Fruit fly (Drosophila melanogaster) whole organism, embryonic: ENCODE measurements around the gene nAChRalpha3.
A peak's percentile ranks its signal among the peaks of the same experiment; 100 is the strongest.

Experiments
- Atf-2 ChIP-seq: fragments of 200-800 bp; sonication (Bioruptor generic); optimal IDR thresholded peaks from 2 replicates; lab custom pipeline; 2016; ENCODE audit warnings: missing biosample characterization, missing genetic modification characterization
- CG10366 ChIP-seq: fragments of 200-800 bp; sonication (Bioruptor generic); IDR thresholded peaks from 2 replicates; pipeline ENCODE4 v1.3.6; 2022; ENCODE audit warnings: missing biosample characterization, missing genetic modification characterization
- CG11456 ChIP-seq: fragments of 200-800 bp; sonication (Bioruptor generic); IDR thresholded peaks from 3 replicates; pipeline ENCODE4 v1.3.6; 2022; ENCODE audit warnings: missing biosample characterization, missing genetic modification characterization
- CG11723 ChIP-seq: fragments of 200-800 bp; sonication (Bioruptor generic); optimal IDR thresholded peaks from 2 replicates; lab custom pipeline; 2017; ENCODE audit warnings: missing biosample characterization, mild to moderate bottlenecking, missing genetic modification characterization
- CG12391 ChIP-seq: fragments of 200-800 bp; sonication (Bioruptor generic); optimal IDR thresholded peaks from 3 replicates; lab custom pipeline; 2018; ENCODE audit warnings: missing biosample characterization, mild to moderate bottlenecking, missing genetic modification characterization, moderate library complexity
- CG12659 ChIP-seq: fragments of 200-800 bp; sonication (Bioruptor generic); optimal IDR thresholded peaks from 3 replicates; lab custom pipeline; 2017; ENCODE audit warnings: mild to moderate bottlenecking, missing biosample characterization, missing genetic modification reagents, missing genetic modification characterization
- CG1603 ChIP-seq: fragments of 200-800 bp; sonication (Bioruptor generic); optimal IDR thresholded peaks from 2 replicates; lab custom pipeline; 2019; ENCODE audit warnings: missing biosample characterization, mild to moderate bottlenecking, missing genetic modification characterization, moderate library complexity
- CG17912 ChIP-seq: fragments of 200-800 bp; sonication (Bioruptor generic); optimal IDR thresholded peaks from 2 replicates; lab custom pipeline; 2018; ENCODE audit warnings: missing biosample characterization, mild to moderate bottlenecking, missing genetic modification characterization
- CG18476 ChIP-seq: fragments of 200-800 bp; sonication (Bioruptor generic); optimal IDR thresholded peaks from 2 replicates; lab custom pipeline; 2016; ENCODE audit warnings: missing biosample characterization, mild to moderate bottlenecking, missing genetic modification characterization
- CG3281 ChIP-seq: fragments of 200-800 bp; sonication (Bioruptor generic); optimal IDR thresholded peaks from 3 replicates; lab custom pipeline; 2017; ENCODE audit warnings: missing biosample characterization, mild to moderate bottlenecking, missing genetic modification characterization
- CG34224 ChIP-seq: fragments of 200-800 bp; sonication (Bioruptor generic); IDR thresholded peaks from 3 replicates; pipeline ENCODE4 v1.3.6; 2022; ENCODE audit warnings: missing biosample characterization, missing genetic modification characterization; ENCODE audit not compliant: partially characterized antibody
- CG6683 ChIP-seq: fragments of 200-800 bp; sonication (Bioruptor generic); optimal IDR thresholded peaks from 2 replicates; lab custom pipeline; 2017; ENCODE audit warnings: missing biosample characterization, mild to moderate bottlenecking, missing genetic modification characterization, missing genetic modification reagents
- CG7556 ChIP-seq: fragments of 200-800 bp; sonication (Bioruptor generic); optimal IDR thresholded peaks from 2 replicates; lab custom pipeline; 2017; ENCODE audit warnings: missing biosample characterization, mild to moderate bottlenecking, missing genetic modification characterization
- CG8281 ChIP-seq: fragments of 200-800 bp; sonication (Bioruptor generic); optimal IDR thresholded peaks from 2 replicates; lab custom pipeline; 2018; ENCODE audit warnings: missing biosample characterization, mild to moderate bottlenecking, missing genetic modification characterization, moderate library complexity
- CG8924 ChIP-seq: fragments of 200-800 bp; optimal IDR thresholded peaks from 3 replicates; lab custom pipeline; 2019; ENCODE audit warnings: missing biosample characterization, mild to moderate bottlenecking, missing genetic modification characterization, moderate library complexity
- CG9609 ChIP-seq: fragments of 200-800 bp; sonication (Bioruptor generic); optimal IDR thresholded peaks from 3 replicates; lab custom pipeline; 2016; ENCODE audit warnings: missing biosample characterization, missing genetic modification characterization
- Camta ChIP-seq: fragments of 200-800 bp; sonication (Bioruptor generic); optimal IDR thresholded peaks from 2 replicates; lab custom pipeline; 2016; ENCODE audit warnings: missing biosample characterization, missing genetic modification characterization
- CrebB ChIP-seq: fragments of 200-800 bp; sonication (Bioruptor generic); optimal IDR thresholded peaks from 3 replicates; lab custom pipeline; 2018; ENCODE audit warnings: missing biosample characterization, mild to moderate bottlenecking, missing genetic modification characterization
- Dref ChIP-seq: fragments of 200-800 bp; sonication (Bioruptor generic); IDR thresholded peaks from 2 replicates; pipeline ENCODE4 v1.3.6; 2022; ENCODE audit warnings: missing biosample characterization, missing genetic modification characterization
- HLH3B ChIP-seq: fragments of 200-800 bp; sonication (Bioruptor generic); IDR thresholded peaks from 2 replicates; pipeline ENCODE4 v1.3.6; 2022; ENCODE audit warnings: missing biosample characterization, missing genetic modification characterization
- Hand ChIP-seq: fragments of 200-800 bp; sonication (Bioruptor generic); optimal IDR thresholded peaks from 2 replicates; lab custom pipeline; 2017; ENCODE audit warnings: mild to moderate bottlenecking, missing biosample characterization, missing genetic modification reagents, missing genetic modification characterization
- Hsf ChIP-seq: fragments of 200-800 bp; sonication (Bioruptor generic); optimal IDR thresholded peaks from 3 replicates; lab custom pipeline; 2016; ENCODE audit warnings: missing biosample characterization, missing genetic modification characterization
- Myb ChIP-seq: fragments of 200-800 bp; sonication (Bioruptor generic); optimal IDR thresholded peaks from 2 replicates; lab custom pipeline; 2016; ENCODE audit warnings: missing biosample characterization, missing genetic modification characterization
- Nf-YB ChIP-seq: fragments of 200-800 bp; sonication (Bioruptor generic); optimal IDR thresholded peaks from 3 replicates; lab custom pipeline; 2019; ENCODE audit warnings: missing biosample characterization, mild to moderate bottlenecking, missing genetic modification characterization, moderate library complexity
- Rfx ChIP-seq: fragments of 200-800 bp; sonication (Bioruptor generic); IDR thresholded peaks from 2 replicates; pipeline ENCODE4 v1.3.6; 2022; ENCODE audit warnings: missing biosample characterization, missing genetic modification characterization
- Six4 ChIP-seq: fragments of 200-800 bp; sonication (Bioruptor generic); optimal IDR thresholded peaks from 2 replicates; lab custom pipeline; 2016; ENCODE audit warnings: missing biosample characterization, missing genetic modification characterization
- Usf ChIP-seq: fragments of 200-800 bp; sonication (Bioruptor generic); optimal IDR thresholded peaks from 2 replicates; lab custom pipeline; 2017; ENCODE audit warnings: missing genotype, missing biosample characterization, missing genetic modification characterization
- Vsx1 ChIP-seq: fragments of 200-800 bp; sonication (Bioruptor generic); optimal IDR thresholded peaks from 2 replicates; lab custom pipeline; 2017; ENCODE audit warnings: missing biosample characterization, mild to moderate bottlenecking, missing genetic modification characterization, missing genetic modification reagents
- ab ChIP-seq: fragments of 200-800 bp; sonication (Bioruptor generic); optimal IDR thresholded peaks from 2 replicates; lab custom pipeline; 2016; ENCODE audit warnings: missing biosample characterization, missing genetic modification characterization
- abd-A ChIP-seq: fragments of 200-800 bp; sonication (Bioruptor generic); optimal IDR thresholded peaks from 3 replicates; lab custom pipeline; 2019; ENCODE audit warnings: missing biosample characterization, mild to moderate bottlenecking, missing genetic modification characterization, moderate library complexity
- al ChIP-seq: fragments of 200-800 bp; sonication (Bioruptor generic); IDR thresholded peaks from 2 replicates; pipeline ENCODE4 v1.3.6; 2022; ENCODE audit warnings: missing biosample characterization, missing genetic modification characterization
- ara ChIP-seq: fragments of 200-800 bp; sonication (Bioruptor generic); IDR thresholded peaks from 2 replicates; pipeline ENCODE4 v1.3.6; 2022; ENCODE audit warnings: missing biosample characterization, missing genetic modification characterization
- ci ChIP-seq: fragments of 200-800 bp; sonication (Bioruptor generic); IDR thresholded peaks from 3 replicates; pipeline ENCODE4 v1.3.6; 2022; ENCODE audit warnings: missing biosample characterization, missing genetic modification characterization
- corto ChIP-seq: fragments of 200-800 bp; sonication (Bioruptor generic); optimal IDR thresholded peaks from 2 replicates; lab custom pipeline; 2016; ENCODE audit warnings: missing biosample characterization, mild to moderate bottlenecking, missing genetic modification characterization, moderate library complexity
- crc ChIP-seq: fragments of 200-800 bp; sonication (Bioruptor generic); optimal IDR thresholded peaks from 2 replicates; lab custom pipeline; 2016; ENCODE audit warnings: missing biosample characterization, missing genetic modification characterization
- cwo ChIP-seq: fragments of 200-800 bp; sonication (Bioruptor generic); optimal IDR thresholded peaks from 3 replicates; lab custom pipeline; 2017; ENCODE audit warnings: missing biosample characterization, missing genetic modification characterization, mild to moderate bottlenecking, moderate library complexity, missing genetic modification reagents
- dpn ChIP-seq, 2 experiments: fragments of 200-800 bp; sonication (Bioruptor generic); optimal IDR thresholded peaks; 3 replicates each; lab custom pipeline; 2016; ENCODE audit warnings: missing biosample characterization in 2 of 2, missing genetic modification characterization in 2 of 2
- fd102C ChIP-seq: fragments of 200-800 bp; sonication (Bioruptor generic); optimal IDR thresholded peaks from 2 replicates; lab custom pipeline; 2018; ENCODE audit warnings: missing biosample characterization, mild to moderate bottlenecking, missing genetic modification characterization, moderate library complexity
- fu2 ChIP-seq: fragments of 200-800 bp; sonication (Bioruptor generic); optimal IDR thresholded peaks from 2 replicates; lab custom pipeline; 2016; ENCODE audit warnings: missing biosample characterization, missing genetic modification characterization
- h ChIP-seq: fragments of >200 bp; optimal IDR thresholded peaks from 2 replicates; lab custom pipeline; 2017
- hth ChIP-seq: fragments of >200 bp; optimal IDR thresholded peaks from 2 replicates; lab custom pipeline; 2017; ENCODE audit warnings: inconsistent platforms
- ken ChIP-seq: fragments of 200-800 bp; sonication (Bioruptor generic); IDR thresholded peaks from 3 replicates; pipeline ENCODE4 v1.3.6; 2022; ENCODE audit warnings: missing biosample characterization, missing genetic modification characterization
- knrl ChIP-seq: fragments of 200-800 bp; sonication (Bioruptor generic); IDR thresholded peaks from 3 replicates; pipeline ENCODE4 v1.3.6; 2022; ENCODE audit warnings: missing biosample characterization, missing genetic modification characterization; ENCODE audit not compliant: partially characterized antibody
- scrt ChIP-seq: fragments of 200-800 bp; sonication (Bioruptor generic); optimal IDR thresholded peaks from 2 replicates; lab custom pipeline; 2018; ENCODE audit warnings: missing biosample characterization, mild to moderate bottlenecking, missing genetic modification characterization, moderate library complexity
- sd ChIP-seq: fragments of 200-800 bp; sonication (Bioruptor generic); optimal IDR thresholded peaks from 3 replicates; lab custom pipeline; 2018; ENCODE audit warnings: missing biosample characterization, mild to moderate bottlenecking, missing genetic modification characterization, moderate library complexity
- so ChIP-seq: fragments of 200-800 bp; sonication (Bioruptor generic); IDR thresholded peaks from 3 replicates; pipeline ENCODE4 v1.3.6; 2022; ENCODE audit warnings: missing biosample characterization, missing genetic modification characterization
- tll ChIP-seq, 2 experiments: fragments of 200-800 bp in 1 of 2; fragments of >200 bp in 1 of 2; sonication (Bioruptor generic) in 1 of 2; optimal IDR thresholded peaks; 2 replicates each; lab custom pipeline; 2017 to 2019; ENCODE audit warnings: missing biosample characterization in 2 of 2, missing genetic modification characterization in 2 of 2, mild to moderate bottlenecking in 1 of 2, moderate library complexity in 1 of 2
- tna ChIP-seq: fragments of 200-800 bp; sonication (Bioruptor generic); IDR thresholded peaks from 2 replicates; pipeline ENCODE4 v1.3.6; 2022; ENCODE audit warnings: missing biosample characterization, missing genetic modification characterization; ENCODE audit not compliant: partially characterized antibody
- zf30C ChIP-seq: fragments of 200-800 bp; sonication (Bioruptor generic); optimal IDR thresholded peaks from 3 replicates; lab custom pipeline; 2018; ENCODE audit warnings: missing biosample characterization, mild to moderate bottlenecking, missing genetic modification characterization

Gene nAChRalpha3

dm6 chrX:8229918-8230699 is 136.9 kb downstream of the nAChRalpha3 start (continued):
- TF ChIP-seq knrl (GFP tag; lab: Robert Waterston, UW) (no peak), CG17912 (GFP tag; lab: Kevin White, UChicago) (no peak), CG9609 (peak; percentile 21), Dref (GFP tag; lab: Robert Waterston, UW) (no peak), fu2 (GFP tag; lab: Kevin White, UChicago) (no peak), Camta (peak; percentile 43), CG12391 (tag; lab: Kevin White, UChicago) (peak; percentile 16), CG6683 (peak; percentile 55), Six4 (GFP tag; lab: Kevin White, UChicago) (peak; percentile 50), ken (GFP tag; lab: Robert Waterston, UW) (no peak), fd102C (GFP tag; lab: Kevin White, UChicago) (peak; percentile 58), CG3281 (GFP tag; lab: Kevin White, UChicago) (peak; percentile 46), corto (GFP tag; lab: Kevin White, UChicago) (no peak), h (lab: Kevin White, UChicago) (no peak), Usf (GFP tag; lab: Kevin White, UChicago) (peak; percentile 8), CG18476 (peak; percentile 50), zf30C (GFP tag; lab: Kevin White, UChicago) (no peak), dpn (GFP tag; optimal IDR thresholded peaks at IDR 0.05; lab: Kevin White, UChicago) (peak; percentile 12 to 19), Atf-2 (GFP tag; lab: Kevin White, UChicago) (no peak), CG12659 (GFP tag; lab: Kevin White, UChicago) (peak; percentile 53), CG7556 (GFP tag; lab: Kevin White, UChicago) (peak; percentile 47), CG8281 (tag; lab: Kevin White, UChicago) (peak; percentile 18), Hsf (GFP tag; lab: Kevin White, UChicago) (peak; percentile 6), CG11723 (GFP tag; lab: Kevin White, UChicago) (peak; percentile 38), sd (tag; lab: Kevin White, UChicago) (peak; percentile 17), Nf-YB (GFP tag; lab: Kevin White, UChicago) (peak; percentile 15), HLH3B (GFP tag; lab: Robert Waterston, UW) (peak; percentile 48; the same call in 1 of the 2 replicates), crc (GFP tag; lab: Kevin White, UChicago) (peak; percentile 13), Myb (GFP tag; lab: Kevin White, UChicago) (no peak), Hand (peak; percentile 33), tll (GFP tag; optimal IDR thresholded peaks at IDR 0.05; lab: Kevin White, UChicago) (no peak), ab (GFP tag; lab: Kevin White, UChicago) (no peak), al (GFP tag; lab: Robert Waterston, UW) (no peak), cwo (GFP tag; lab: Kevin White, UChicago) (peak; percentile 10), Rfx (GFP tag; lab: Robert Waterston, UW) (0 out of 2 replicates have a peak, but pooled peaks have one; percentile 3), hth (lab: Kevin White, UChicago) (no peak), ara (GFP tag; lab: Robert Waterston, UW) (0 out of 2 replicates have a peak, but pooled peaks have one; percentile 42), Vsx1 (GFP tag; lab: Kevin White, UChicago) (peak; percentile 77), ci (GFP tag; lab: Robert Waterston, UW) (peak; percentile 75), scrt (peak; percentile 36), abd-A (no peak), CG10366 (GFP tag; lab: Robert Waterston, UW) (no peak), CG11456 (0 out of 3 replicates have a peak, but pooled peaks have one; percentile 31), tna (GFP tag; lab: Robert Waterston, UW) (no peak), CG34224 (GFP tag; lab: Robert Waterston, UW) (no peak), CG1603 (tag; lab: Kevin White, UChicago) (peak; percentile 68), CG8924 (tag; lab: Kevin White, UChicago) (peak; percentile 21), so (GFP tag; lab: Robert Waterston, UW) (peak; percentile 56; the same call in 1 of the 3 replicates), CrebB (tag; lab: Kevin White, UChicago) (peak; percentile 44)
